Worm (Caenorhabditis elegans): ENCODE measurements around the gene H20J04.1.
A peak's percentile ranks its signal among the peaks of the same experiment; 100 is the strongest.

Gene H20J04.1

DNA sequence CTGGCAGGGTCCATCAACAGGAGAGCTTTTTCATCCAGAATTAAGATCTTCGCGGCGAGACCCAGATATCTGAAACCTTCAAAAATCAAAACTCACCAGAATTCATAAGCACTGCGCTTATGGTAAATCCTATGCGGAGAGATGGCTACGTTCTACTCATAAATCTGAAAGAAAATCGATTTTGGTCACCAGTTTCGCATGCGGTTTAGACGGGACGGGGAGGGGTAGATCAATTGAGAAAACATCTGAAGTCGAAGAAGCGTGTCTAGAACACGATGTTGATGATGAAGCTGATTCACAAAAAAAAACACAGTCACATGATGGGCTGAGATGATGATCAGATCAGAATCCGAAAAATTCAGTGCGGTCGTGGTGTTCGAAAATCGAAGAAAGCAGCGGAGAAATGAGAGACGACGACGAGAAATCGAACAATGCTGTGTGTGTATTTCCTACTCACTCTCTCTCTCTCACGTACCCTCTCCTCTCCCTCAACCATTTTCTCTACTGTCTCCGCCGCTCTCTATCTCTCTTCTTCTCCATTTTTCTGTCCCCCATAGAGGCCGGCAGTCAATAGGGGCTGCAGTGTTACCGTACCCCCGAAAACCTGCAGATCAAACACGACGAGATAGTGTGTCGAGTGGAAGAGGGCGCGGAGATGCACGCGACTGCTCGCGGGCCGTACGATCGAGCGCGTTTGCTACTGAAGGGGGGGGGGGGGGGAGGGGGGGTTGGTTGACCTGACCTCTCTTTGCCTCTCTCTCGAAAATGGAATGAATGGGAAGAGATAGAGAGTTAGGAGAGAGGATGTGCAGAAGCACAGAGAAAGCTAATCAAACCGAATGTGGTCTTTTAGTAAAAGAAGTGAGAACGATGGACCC lies 21.1 kb downstream of the H20J04.1 start, which contains the start of gene ntl-2 (continued):
- TF ChIP-seq ztf-11 (tag; optimal IDR thresholded peaks at IDR 0.05): no peak
- peak; percentile 87 for TF ChIP-seq mdl-1 (tag; optimal IDR thresholded peaks at IDR 0.05)
- TF ChIP-seq unc-62 (GFP tag; optimal IDR thresholded peaks at IDR 0.05): peak; percentile 66
- peak; percentile 69 for TF ChIP-seq elt-1 (tag; optimal IDR thresholded peaks at IDR 0.05)
- peak; percentile 95 for TF ChIP-seq hmg-11 (tag; optimal IDR thresholded peaks at IDR 0.05)
- TF ChIP-seq ceh-28 (tag; optimal IDR thresholded peaks at IDR 0.05): peak; percentile 94
- TF ChIP-seq nhr-28 (tag; optimal IDR thresholded peaks at IDR 0.05): no peak
- TF ChIP-seq ceh-9 (tag; optimal IDR thresholded peaks at IDR 0.05): no peak
- TF ChIP-seq zag-1 (tag; optimal IDR thresholded peaks at IDR 0.05): peak; percentile 64
- no peak for TF ChIP-seq fkh-2 (tag; optimal IDR thresholded peaks at IDR 0.05)
- peak; percentile 97 for TF ChIP-seq nhr-25 (tag; optimal IDR thresholded peaks at IDR 0.05)
- peak; percentile 78 for TF ChIP-seq tbx-2 (tag; optimal IDR thresholded peaks at IDR 0.05)
- no peak for TF ChIP-seq nhr-237 (tag; optimal IDR thresholded peaks at IDR 0.05)
- TF ChIP-seq nhr-77 (tag; optimal IDR thresholded peaks at IDR 0.05): peak; percentile 58
- peak; percentile 44 for TF ChIP-seq nhr-76 (tag; optimal IDR thresholded peaks at IDR 0.05)
- no peak for TF ChIP-seq unc-39 (tag; optimal IDR thresholded peaks at IDR 0.05)
- no peak for TF ChIP-seq nhr-12 (tag; optimal IDR thresholded peaks at IDR 0.05)
- TF ChIP-seq elt-2 (tag; optimal IDR thresholded peaks at IDR 0.05): peak; percentile 98
- peak; percentile 80 for TF ChIP-seq egl-27 (tag; optimal IDR thresholded peaks at IDR 0.05)
- peak; percentile 97 for TF ChIP-seq ZK546.5 (tag; optimal IDR thresholded peaks at IDR 0.05)

ce11 chrII:4378195-4378594 lies 22.8 kb downstream of the H20J04.1 start, which contains the start of gene B0286.1:
Gene B0286.1, plus strand, starts transcription at chrII:4378495.
- TF ChIP-seq nhr-237 (tag; optimal IDR thresholded peaks at IDR 0.05) (no peak), jun-1 (tag; optimal IDR thresholded peaks at IDR 0.05) (no peak), pha-4 (tag; optimal IDR thresholded peaks at IDR 0.05) (no peak)

ce11 chrII:4383306-4383705 lies 27.9 kb downstream of the H20J04.1 start, which contains the start of gene fkh-6:
Gene fkh-6, minus strand, starts transcription at chrII:4383406.
- no peak for TF ChIP-seq elt-1 (tag; optimal IDR thresholded peaks at IDR 0.05)
- TF ChIP-seq sea-2 (GFP tag; optimal IDR thresholded peaks at IDR 0.05): no peak
- no peak for TF ChIP-seq nhr-43 (tag; optimal IDR thresholded peaks at IDR 0.05; ENCODE audit: poor library complexity, severe bottlenecking)
- TF ChIP-seq nhr-28 (tag; optimal IDR thresholded peaks at IDR 0.05): no peak
- TF ChIP-seq ceh-82 (tag; optimal IDR thresholded peaks at IDR 0.05): no peak
- TF ChIP-seq lsy-12 (tag; optimal IDR thresholded peaks at IDR 0.05): no peak
- TF ChIP-seq hmg-11 (tag; optimal IDR thresholded peaks at IDR 0.05): no peak
- TF ChIP-seq zag-1 (tag; optimal IDR thresholded peaks at IDR 0.05): no peak
- TF ChIP-seq ceh-28 (tag; optimal IDR thresholded peaks at IDR 0.05): no peak
- no peak for TF ChIP-seq nfya-1 (tag; optimal IDR thresholded peaks at IDR 0.05; ENCODE audit: insufficient read depth)
- TF ChIP-seq ceh-16 (tag; optimal IDR thresholded peaks at IDR 0.05): no peak

ce11 chrII:4391072-4391471 lies 35.7 kb downstream of the H20J04.1 start:
- no peak for TF ChIP-seq lin-39 (tag; optimal IDR thresholded peaks at IDR 0.05)
- no peak for TF ChIP-seq unc-39 (tag; optimal IDR thresholded peaks at IDR 0.05)
- TF ChIP-seq unc-62 (GFP tag; optimal IDR thresholded peaks at IDR 0.05): no peak
- no peak for TF ChIP-seq fos-1 (tag; optimal IDR thresholded peaks at IDR 0.05)
- TF ChIP-seq fkh-10 (GFP tag; optimal IDR thresholded peaks at IDR 0.05): no peak
- no peak for TF ChIP-seq jun-1 (tag; optimal IDR thresholded peaks at IDR 0.05)
- TF ChIP-seq nhr-12 (tag; optimal IDR thresholded peaks at IDR 0.05): no peak

- TF ChIP-seq ztf-4 (tag; optimal IDR thresholded peaks at IDR 0.05): no peak
- TF ChIP-seq elt-1 (tag; optimal IDR thresholded peaks at IDR 0.05): peak; percentile 15
- TF ChIP-seq nhr-23 (tag; optimal IDR thresholded peaks at IDR 0.05): peak; percentile 16
- peak; percentile 91 for TF ChIP-seq nhr-25 (tag; optimal IDR thresholded peaks at IDR 0.05)
These were observed 37.2 kb downstream of the H20J04.1 start, which contains the start of gene mlt-7 for ce11 chrII:4392526-4393057. Gene mlt-7, plus strand, starts transcription at chrII:4393007.

Measured in whole organism, L3 larva.